Worm (Caenorhabditis elegans) whole organism, late embryonic: ENCODE data around the gene R11H6.5.

Experiments
- elt-2 ChIP-seq: sonication (generic microtip); optimal IDR thresholded peaks from 2 replicates; lab custom pipeline; 2016; ENCODE audit warnings: missing genetic modification reagents, missing genetic modification characterization, missing compliant biosample characterization
- fkh-10 ChIP-seq: fragments of 150-350 bp; optimal IDR thresholded peaks from 2 replicates; lab custom pipeline; 2014; ENCODE audit warnings: missing biosample characterization, missing genetic modification reagents, missing genetic modification characterization
- lin-11 ChIP-seq: fragments of 200-800 bp; sonication (Bioruptor generic); optimal IDR thresholded peaks from 2 replicates; lab custom pipeline; 2018; ENCODE audit warnings: mild to moderate bottlenecking, missing genetic modification characterization, missing compliant biosample characterization
- pat-9 ChIP-seq: fragments of 200-800 bp; sonication (Bioruptor generic); optimal IDR thresholded peaks from 2 replicates; lab custom pipeline; 2018; ENCODE audit warnings: mild to moderate bottlenecking, missing genetic modification characterization, moderate library complexity, missing compliant biosample characterization
- tbx-7 ChIP-seq: sonication (generic microtip); optimal IDR thresholded peaks from 2 replicates; lab custom pipeline; 2016; ENCODE audit warnings: missing genotype, missing genetic modification characterization, missing compliant biosample characterization

ce11 chrV:14620835-14621234, 8.8 kb upstream of the R11H6.5 start, which contains the start of gene hot-1:
- TF ChIP-seq fkh-10 (no peak), pat-9 (tag; lab: Kevin White, UChicago) (no peak), tbx-7 (tag; lab: Kevin White, UChicago) (no peak), lin-11 (tag; lab: Kevin White, UChicago) (no peak), elt-2 (tag; lab: Kevin White, UChicago) (no peak)
